Worm (Caenorhabditis elegans) whole organism, early embryonic: ENCODE data around the gene fipr-14.

Experiments
- hmg-4 ChIP-seq: fragments of 200-800 bp; sonication (Bioruptor generic); optimal IDR thresholded peaks from 2 replicates; lab custom pipeline; 2018; ENCODE audit warnings: mild to moderate bottlenecking, missing genetic modification characterization, missing compliant biosample characterization
- tra-4 ChIP-seq: sonication (generic microtip); optimal IDR thresholded peaks from 2 replicates; lab custom pipeline; 2017; ENCODE audit warnings: missing genetic modification characterization, missing compliant biosample characterization

DNA sequence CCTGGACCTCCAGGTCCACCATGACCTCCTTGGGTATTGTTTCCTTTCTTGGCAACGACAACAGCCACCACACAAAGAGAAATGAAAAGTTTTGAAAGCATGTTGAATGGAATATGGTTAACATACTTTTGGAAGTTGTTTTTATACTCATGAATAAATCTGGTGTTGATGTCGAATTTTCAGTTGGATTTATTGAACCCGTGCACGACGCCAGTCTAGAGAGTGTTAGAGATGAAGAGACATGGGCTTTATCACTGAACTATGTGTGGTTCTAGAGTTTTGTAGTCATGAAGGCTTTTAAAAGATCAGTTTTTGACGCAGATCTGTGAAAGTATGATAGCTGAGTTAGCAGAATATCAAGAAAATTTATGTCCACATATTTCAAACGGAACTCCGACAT, 17.3 kb downstream of the fipr-14 start, which contains the start of gene srlf-14:
- no peak for TF ChIP-seq hmg-4 (GFP tag; lab: Kevin White, UChicago)
- TF ChIP-seq tra-4 (tag; lab: Kevin White, UChicago): no peak
